Worm (Caenorhabditis elegans) whole organism, L3 larva: ENCODE results near the gene mnp-1.
A peak's percentile ranks its signal among the peaks of the same experiment; 100 is the strongest.

Experiments used
- R02D3.7 ChIP-seq: fragments of 150-350 bp; optimal IDR thresholded peaks from 2 replicates; lab custom pipeline; 2014; ENCODE audit warnings: missing biosample characterization, missing genetic modification characterization
- ama-1 ChIP-seq: fragments of 150-350 bp; optimal IDR thresholded peaks from 2 replicates; lab custom pipeline; 2018
- ceh-16 ChIP-seq: sonication (generic microtip); optimal IDR thresholded peaks from 2 replicates; lab custom pipeline; 2017; ENCODE audit warnings: missing biosample characterization, missing genetic modification characterization
- ceh-82 ChIP-seq: fragments of 150-350 bp; optimal IDR thresholded peaks from 2 replicates; lab custom pipeline; 2014; ENCODE audit warnings: missing biosample characterization, missing genetic modification characterization
- daf-12 ChIP-seq: fragments of 150-350 bp; optimal IDR thresholded peaks from 2 replicates; lab custom pipeline; 2014; ENCODE audit warnings: missing biosample characterization, missing genetic modification reagents, missing genetic modification characterization
- egl-27 ChIP-seq: sonication (generic microtip); optimal IDR thresholded peaks from 4 replicates; lab custom pipeline; 2017; ENCODE audit warnings: missing biosample characterization, missing genetic modification reagents, missing genetic modification characterization
- egl-5 ChIP-seq: fragments of 150-350 bp; optimal IDR thresholded peaks from 2 replicates; lab custom pipeline; 2017; ENCODE audit warnings: missing biosample characterization, missing genetic modification reagents, missing genetic modification characterization, inconsistent platforms
- elt-1 ChIP-seq: fragments of 150-350 bp; optimal IDR thresholded peaks from 2 replicates; lab custom pipeline; 2014; ENCODE audit warnings: missing biosample characterization, missing genetic modification characterization
- elt-3 ChIP-seq, 3 experiments: fragments of 150-350 bp in 1 of 3; sonication (generic microtip) in 2 of 3; optimal IDR thresholded peaks; 2 replicates in 2 of 3; 4 replicates in 1 of 3; lab custom pipeline; 2014 to 2017; ENCODE audit warnings: missing biosample characterization in 3 of 3, missing genetic modification characterization in 3 of 3
- fkh-2 ChIP-seq: fragments of 150-350 bp; optimal IDR thresholded peaks from 2 replicates; lab custom pipeline; 2014; ENCODE audit warnings: missing biosample characterization, missing genetic modification reagents, missing genetic modification characterization
- fos-1 ChIP-seq: fragments of 150-350 bp; optimal IDR thresholded peaks from 2 replicates; lab custom pipeline; 2014; ENCODE audit warnings: missing biosample characterization, missing genetic modification characterization
- jun-1 ChIP-seq: fragments of 150-350 bp; optimal IDR thresholded peaks from 2 replicates; lab custom pipeline; 2014; ENCODE audit warnings: missing biosample characterization, missing genetic modification reagents, missing genetic modification characterization
- lin-15B ChIP-seq: fragments of 150-350 bp; optimal IDR thresholded peaks from 2 replicates; lab custom pipeline; 2014; ENCODE audit warnings: missing biosample characterization, missing genetic modification characterization
- lin-39 ChIP-seq: fragments of 150-350 bp; optimal IDR thresholded peaks from 2 replicates; lab custom pipeline; 2018; ENCODE audit warnings: missing biosample characterization, missing genetic modification reagents, missing genetic modification characterization
- lsy-12 ChIP-seq: sonication (generic microtip); optimal IDR thresholded peaks from 2 replicates; lab custom pipeline; 2016; ENCODE audit warnings: mild to moderate bottlenecking, missing genetic modification characterization, missing compliant biosample characterization
- mdl-1 ChIP-seq: fragments of 150-350 bp; optimal IDR thresholded peaks from 2 replicates; lab custom pipeline; 2014; ENCODE audit warnings: missing biosample characterization, missing genetic modification characterization
- mml-1 ChIP-seq: fragments of 150-350 bp; sonication (generic microtip); optimal IDR thresholded peaks from 3 replicates; lab custom pipeline; 2014; ENCODE audit warnings: missing biosample characterization, missing genetic modification characterization
- nfya-1 ChIP-seq: sonication (generic microtip); optimal IDR thresholded peaks from 2 replicates; lab custom pipeline; 2017; ENCODE audit warnings: missing genetic modification characterization, mild to moderate bottlenecking, missing compliant biosample characterization, antibody characterized with exemption, moderate library complexity; ENCODE audit not compliant: insufficient read depth
- nhr-11 ChIP-seq: fragments of 150-350 bp; optimal IDR thresholded peaks from 2 replicates; lab custom pipeline; 2014; ENCODE audit warnings: missing biosample characterization, missing genetic modification characterization
- nhr-23 ChIP-seq: fragments of 150-350 bp; optimal IDR thresholded peaks from 2 replicates; lab custom pipeline; 2014; ENCODE audit warnings: missing biosample characterization, missing genetic modification reagents, missing genetic modification characterization
- nhr-25 ChIP-seq: sonication (generic microtip); optimal IDR thresholded peaks from 2 replicates; lab custom pipeline; 2017; ENCODE audit warnings: missing biosample characterization, missing genetic modification characterization
- nhr-28 ChIP-seq: fragments of 150-350 bp; optimal IDR thresholded peaks from 2 replicates; lab custom pipeline; 2014; ENCODE audit warnings: missing biosample characterization, missing genetic modification characterization
- nhr-43 ChIP-seq: sonication (generic microtip); optimal IDR thresholded peaks from 2 replicates; lab custom pipeline; 2016; ENCODE audit warnings: mild to moderate bottlenecking, missing genetic modification characterization, missing compliant biosample characterization; ENCODE audit not compliant: poor library complexity, severe bottlenecking
- nhr-77 ChIP-seq: fragments of 150-350 bp; optimal IDR thresholded peaks from 2 replicates; lab custom pipeline; 2014; ENCODE audit warnings: missing biosample characterization, missing genetic modification characterization
- pha-4 ChIP-seq: fragments of 150-350 bp; optimal IDR thresholded peaks from 2 replicates; lab custom pipeline; 2014; ENCODE audit warnings: missing biosample characterization, missing genetic modification reagents, missing genetic modification characterization
- pqm-1 ChIP-seq: fragments of 150-350 bp; optimal IDR thresholded peaks from 2 replicates; lab custom pipeline; 2017; ENCODE audit warnings: missing biosample characterization, missing genetic modification characterization, inconsistent platforms
- sea-2 ChIP-seq: fragments of 150-350 bp; sonication (generic microtip); optimal IDR thresholded peaks from 4 replicates; lab custom pipeline; 2014; ENCODE audit warnings: missing biosample characterization, missing genetic modification reagents, missing genetic modification characterization
- tbx-2 ChIP-seq: sonication (generic microtip); optimal IDR thresholded peaks from 2 replicates; lab custom pipeline; 2016; ENCODE audit warnings: mild to moderate bottlenecking, missing genetic modification characterization, missing compliant biosample characterization
- unc-39 ChIP-seq: sonication (generic microtip); optimal IDR thresholded peaks from 4 replicates; lab custom pipeline; 2017; ENCODE audit warnings: missing biosample characterization, missing genetic modification characterization
- ztf-11 ChIP-seq: fragments of 150-350 bp; optimal IDR thresholded peaks from 2 replicates; lab custom pipeline; 2014; ENCODE audit warnings: missing biosample characterization, missing genetic modification characterization
- ztf-4 ChIP-seq: fragments of 150-350 bp; optimal IDR thresholded peaks from 2 replicates; lab custom pipeline; 2014; ENCODE audit warnings: missing biosample characterization, missing genetic modification characterization

mnp-1 gene

DNA sequence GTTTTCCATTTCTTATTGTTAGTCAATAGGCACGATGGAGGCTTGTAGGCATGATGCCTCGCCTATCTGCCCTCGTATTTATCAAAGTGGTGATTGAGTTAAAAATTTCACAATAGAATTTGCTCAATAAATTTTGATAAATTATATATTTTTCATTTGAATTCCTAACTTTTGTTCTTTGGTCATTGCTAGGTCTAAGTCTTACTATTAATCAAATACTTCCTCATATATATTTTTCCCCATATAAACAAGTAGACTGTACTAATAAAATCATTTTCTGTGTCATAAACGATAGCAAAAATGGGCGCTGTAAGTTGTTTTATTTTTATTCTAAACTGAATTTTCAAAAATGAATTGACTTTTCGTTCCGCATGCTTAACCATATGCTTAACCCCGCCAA, 28.1 kb downstream of the mnp-1 start, which contains the start of gene pals-28:
Gene pals-28, plus strand, starts transcription at position 301 of the 400 bp plus-strand sequence.
- TF ChIP-seq R02D3.7 (tag; lab: Kevin White, UChicago) = no peak
- no peak for TF ChIP-seq mdl-1 (tag; lab: Kevin White, UChicago)
- no peak for TF ChIP-seq pqm-1
- TF ChIP-seq sea-2 (GFP tag; lab: Kevin White, UChicago) = no peak
- no peak for TF ChIP-seq unc-39
- TF ChIP-seq nhr-77 (tag; lab: Kevin White, UChicago) = no peak
- no peak for TF ChIP-seq fkh-2 (tag; lab: Kevin White, UChicago)
- TF ChIP-seq nhr-23 (tag; lab: Kevin White, UChicago) = no peak
- no peak for TF ChIP-seq ztf-11
- TF ChIP-seq, all 47 proteins: peak for 0

DNA sequence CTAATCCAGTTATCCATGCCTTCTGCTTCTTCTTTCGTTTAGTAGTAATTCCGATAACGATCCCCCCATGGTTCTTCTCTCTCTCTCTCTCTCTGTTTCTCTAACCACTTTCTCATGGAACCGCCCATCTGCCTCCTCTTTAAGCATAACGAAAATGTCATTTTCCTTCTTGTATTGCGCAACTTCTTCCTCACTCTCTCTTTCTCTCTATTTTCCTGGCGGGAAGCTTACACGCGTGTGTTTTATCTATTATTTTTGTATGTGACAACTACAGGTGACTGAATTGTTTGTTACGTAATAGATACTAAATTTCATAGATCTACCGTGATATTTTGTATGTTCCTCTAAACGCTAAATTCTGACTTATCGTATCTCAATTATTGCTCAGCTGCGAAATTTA, 34.0 kb downstream of the mnp-1 start:
- TF ChIP-seq daf-12 (tag; lab: Kevin White, UChicago) (no peak), ztf-4 (tag; lab: Kevin White, UChicago) (no peak), nhr-25 (tag; lab: Kevin White, UChicago) (peak; percentile 11), nhr-43 (tag; lab: Kevin White, UChicago) (no peak), lsy-12 (tag; lab: Kevin White, UChicago) (no peak)

DNA sequence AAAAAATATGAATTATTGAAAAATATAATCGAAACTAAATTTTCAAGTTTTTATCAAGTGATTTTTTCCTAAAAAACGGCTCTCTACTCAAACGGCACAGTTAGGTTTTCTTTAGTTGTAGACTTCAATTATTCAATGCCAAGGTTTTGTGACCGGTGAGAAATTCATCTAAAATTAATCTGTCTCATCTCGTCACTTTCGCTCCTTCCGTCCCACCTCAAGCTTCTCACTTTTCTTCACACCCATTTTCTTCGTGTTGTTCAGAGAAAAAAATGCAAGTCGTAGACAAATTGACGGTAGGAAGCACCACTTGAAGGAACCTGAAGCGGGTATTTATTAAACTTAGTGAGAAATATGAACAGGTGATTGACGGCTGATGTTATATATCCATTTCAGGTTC, 34.9 kb downstream of the mnp-1 start:
- no peak for TF ChIP-seq lin-15B (tag; lab: Kevin White, UChicago)
- peak; percentile 48 for TF ChIP-seq nhr-25 (tag; lab: Kevin White, UChicago)

DNA sequence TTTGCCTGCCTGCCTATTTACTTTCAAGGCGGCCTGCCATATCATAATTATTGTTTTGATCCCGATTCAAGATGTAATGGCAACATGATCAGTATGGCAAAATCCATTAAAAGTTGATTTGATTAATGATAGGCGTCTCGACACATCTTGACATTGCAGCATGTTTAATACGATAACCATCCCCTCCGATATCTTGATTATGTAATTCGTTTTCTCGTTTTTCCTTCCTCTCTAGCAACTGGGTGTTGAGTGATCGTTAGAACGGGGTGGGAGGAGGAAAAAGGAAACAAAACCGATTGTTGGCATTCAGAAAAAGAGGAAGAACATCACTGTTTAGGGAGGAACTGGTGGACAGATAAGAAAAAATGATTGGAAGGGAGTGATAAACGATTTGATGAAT, 35.5 kb downstream of the mnp-1 start:
- TF ChIP-seq mdl-1 (tag; lab: Kevin White, UChicago) (no peak), elt-1 (peak; percentile 67), nhr-28 (tag; lab: Kevin White, UChicago) (no peak), nhr-11 (tag; lab: Kevin White, UChicago) (no peak), egl-5 (no peak), egl-27 (tag; lab: Kevin White, UChicago) (no peak), ama-1 (lab: Kevin White, UChicago) (no peak), ceh-82 (tag; lab: Kevin White, UChicago) (no peak)

DNA sequence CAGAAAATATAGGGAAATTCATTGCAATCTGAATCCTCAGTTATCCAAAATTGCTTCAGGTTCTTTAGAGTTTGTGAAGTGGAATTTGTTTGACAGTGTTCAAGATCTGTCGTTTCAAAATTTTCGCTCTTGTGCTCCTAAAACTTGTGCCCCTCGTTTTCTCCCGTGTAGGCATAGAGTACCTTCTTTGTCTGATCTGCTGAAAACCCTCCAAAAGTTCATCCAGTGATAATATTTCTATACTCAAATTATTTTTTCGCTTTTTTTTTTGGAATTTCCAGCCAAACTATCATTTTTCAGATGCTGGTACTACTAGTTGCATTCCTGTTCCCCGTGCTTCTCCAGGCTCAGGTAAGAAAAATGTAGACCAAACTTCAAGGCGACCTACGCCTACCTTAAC, 38.1 kb downstream of the mnp-1 start, which contains the start of gene R07E5.4:
Gene R07E5.4, plus strand, starts transcription at position 301 of the 400 bp plus-strand sequence.
- TF ChIP-seq mml-1 (no peak), nhr-43 (tag; lab: Kevin White, UChicago) (no peak), elt-3 (tag; optimal IDR thresholded peaks at IDR 0.05; lab: Kevin White, UChicago) (no peak), jun-1 (no peak), ceh-16 (tag; lab: Kevin White, UChicago) (no peak), lin-39 (tag; lab: Kevin White, UChicago) (no peak), nhr-25 (tag; lab: Kevin White, UChicago) (no peak), nhr-23 (tag; lab: Kevin White, UChicago) (no peak), nfya-1 (tag; lab: Kevin White, UChicago) (no peak), lin-15B (tag; lab: Kevin White, UChicago) (no peak), unc-39 (no peak), pha-4 (tag; lab: Kevin White, UChicago) (no peak)

DNA sequence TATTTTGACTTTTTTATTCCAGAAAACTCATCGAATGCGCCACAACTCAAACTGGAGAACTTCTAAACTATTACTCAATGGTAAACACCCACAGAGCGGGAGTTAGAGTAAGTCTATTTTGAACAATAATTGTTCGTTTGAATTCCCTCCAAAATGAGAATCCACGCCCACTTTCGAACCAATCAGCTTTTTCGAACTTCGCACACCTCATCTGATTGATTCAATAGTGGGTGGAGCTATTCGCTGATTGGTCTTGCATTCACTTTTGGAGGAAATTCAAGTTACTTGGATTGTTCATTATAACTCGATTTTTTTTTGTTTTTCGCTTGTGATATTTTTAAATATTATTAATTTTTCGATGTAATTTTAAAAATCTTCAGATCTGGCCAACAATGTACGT, 39.5 kb downstream of the mnp-1 start:
- TF ChIP-seq tbx-2 (tag; lab: Kevin White, UChicago) = no peak
- TF ChIP-seq fos-1 (tag; lab: Kevin White, UChicago) = no peak
- peak; percentile 96 for TF ChIP-seq nfya-1 (tag; lab: Kevin White, UChicago)
- TF ChIP-seq nhr-43 (tag; lab: Kevin White, UChicago) = no peak
- no peak for TF ChIP-seq nhr-28 (tag; lab: Kevin White, UChicago)
